Fruit fly (Drosophila melanogaster) whole organism, prepupa: ENCODE data around the gene CG32071.

ENCODE experiments used
- Blimp-1 ChIP-seq: fragments of 200-800 bp; sonication (Bioruptor generic); optimal IDR thresholded peaks from 3 replicates; lab custom pipeline; 2017; ENCODE audit warnings: missing biosample characterization, missing genetic modification characterization, mild to moderate bottlenecking, moderate library complexity, missing genetic modification reagents
- CG10631 ChIP-seq: fragments of 200-800 bp; sonication (Bioruptor generic); optimal IDR thresholded peaks from 2 replicates; lab custom pipeline; 2016; ENCODE audit warnings: missing biosample characterization, missing genetic modification characterization
- CG10669 ChIP-seq: fragments of 200-800 bp; sonication (Bioruptor generic); optimal IDR thresholded peaks from 3 replicates; lab custom pipeline; 2018; ENCODE audit warnings: missing biosample characterization, mild to moderate bottlenecking, missing genetic modification characterization, moderate library complexity
- CG11294 ChIP-seq: fragments of 200-800 bp; sonication (Bioruptor generic); IDR thresholded peaks from 2 replicates; pipeline ENCODE4 v1.3.6; 2022; ENCODE audit warnings: missing biosample characterization, missing genetic modification characterization
- CG11762 ChIP-seq: fragments of 200-800 bp; sonication (Bioruptor generic); optimal IDR thresholded peaks from 3 replicates; lab custom pipeline; 2016; ENCODE audit warnings: missing biosample characterization, missing genetic modification characterization; ENCODE audit not compliant: insufficient read depth
- CG11902 ChIP-seq: fragments of 200-800 bp; sonication (Bioruptor generic); optimal IDR thresholded peaks from 3 replicates; lab custom pipeline; 2016; ENCODE audit warnings: missing biosample characterization, missing genetic modification characterization
- CG1621 ChIP-seq: fragments of 200-800 bp; sonication (Bioruptor generic); optimal IDR thresholded peaks from 3 replicates; lab custom pipeline; 2018; ENCODE audit warnings: missing biosample characterization, mild to moderate bottlenecking, missing genetic modification characterization
- CG16779 ChIP-seq: fragments of 200-800 bp; sonication (Bioruptor generic); optimal IDR thresholded peaks from 3 replicates; lab custom pipeline; 2017; ENCODE audit warnings: missing biosample characterization, mild to moderate bottlenecking, missing genetic modification characterization
- CG3032 ChIP-seq: fragments of 200-800 bp; optimal IDR thresholded peaks from 2 replicates; lab custom pipeline; 2019; ENCODE audit warnings: missing biosample characterization, mild to moderate bottlenecking, missing genetic modification characterization, moderate library complexity
- CG31627 ChIP-seq: fragments of 200-800 bp; sonication (Bioruptor generic); optimal IDR thresholded peaks from 3 replicates; lab custom pipeline; 2016; ENCODE audit warnings: missing biosample characterization, missing genetic modification characterization
- CG32006 ChIP-seq: fragments of 200-800 bp; sonication (Bioruptor generic); optimal IDR thresholded peaks from 3 replicates; lab custom pipeline; 2017; ENCODE audit warnings: missing biosample characterization, mild to moderate bottlenecking, missing genetic modification characterization
- CG34406 ChIP-seq: fragments of 200-800 bp; sonication (Bioruptor generic); optimal IDR thresholded peaks from 3 replicates; lab custom pipeline; 2016; ENCODE audit warnings: missing biosample characterization, missing genetic modification characterization
- CG3919 ChIP-seq: fragments of 200-800 bp; sonication (Bioruptor generic); optimal IDR thresholded peaks from 3 replicates; lab custom pipeline; 2016; ENCODE audit warnings: missing biosample characterization, missing genetic modification characterization
- CG4318 ChIP-seq: fragments of 200-800 bp; sonication (Bioruptor generic); optimal IDR thresholded peaks from 3 replicates; lab custom pipeline; 2017; ENCODE audit warnings: missing biosample characterization, mild to moderate bottlenecking, missing genetic modification characterization
- CG6163 ChIP-seq: fragments of 200-800 bp; sonication (Bioruptor generic); IDR thresholded peaks from 3 replicates; pipeline ENCODE4 v1.3.6; 2022; ENCODE audit warnings: missing biosample characterization, missing genetic modification characterization
- CG6276 ChIP-seq: fragments of 200-800 bp; sonication (Bioruptor generic); optimal IDR thresholded peaks from 2 replicates; lab custom pipeline; 2017; ENCODE audit warnings: missing biosample characterization, mild to moderate bottlenecking, missing genetic modification characterization
- CG6808 ChIP-seq: fragments of 200-800 bp; sonication (Bioruptor generic); optimal IDR thresholded peaks from 3 replicates; lab custom pipeline; 2017; ENCODE audit warnings: missing biosample characterization, missing genetic modification characterization, mild to moderate bottlenecking, moderate library complexity, missing genetic modification reagents
- CG7368 ChIP-seq: fragments of 200-800 bp; sonication (Bioruptor generic); optimal IDR thresholded peaks from 3 replicates; lab custom pipeline; 2016; ENCODE audit warnings: missing biosample characterization, missing genetic modification characterization
- CG8119 ChIP-seq: fragments of 200-800 bp; sonication (Bioruptor generic); IDR thresholded peaks from 3 replicates; pipeline ENCODE4 v1.3.6; 2022; ENCODE audit warnings: missing biosample characterization, missing genetic modification characterization
- CG8632 ChIP-seq: fragments of 200-800 bp; sonication (Bioruptor generic); optimal IDR thresholded peaks from 3 replicates; lab custom pipeline; 2016; ENCODE audit warnings: missing biosample characterization, missing genetic modification characterization
- CG9139 ChIP-seq: fragments of 200-800 bp; sonication (Bioruptor generic); optimal IDR thresholded peaks from 3 replicates; lab custom pipeline; 2017; ENCODE audit warnings: missing biosample characterization, mild to moderate bottlenecking, missing genetic modification characterization
- Eip75B ChIP-seq: fragments of 200-800 bp; sonication (Bioruptor generic); optimal IDR thresholded peaks from 3 replicates; lab custom pipeline; 2016; ENCODE audit warnings: missing biosample characterization, missing genetic modification characterization
- Eip78C ChIP-seq: fragments of 200-800 bp; sonication (Bioruptor generic); peaks from one replicate; lab custom pipeline; 2016; ENCODE audit warnings: missing biosample characterization, missing genetic modification characterization
- Eip93F ChIP-seq: fragments of 200-800 bp; sonication (Bioruptor generic); optimal IDR thresholded peaks from 2 replicates; lab custom pipeline; 2016; ENCODE audit warnings: missing biosample characterization, mild to moderate bottlenecking, missing genetic modification characterization
- Ets96B ChIP-seq: fragments of 200-800 bp; optimal IDR thresholded peaks from 2 replicates; lab custom pipeline; 2019; ENCODE audit warnings: missing biosample characterization, mild to moderate bottlenecking, missing genetic modification characterization, moderate library complexity
- Gug ChIP-seq: fragments of 200-800 bp; sonication (Bioruptor generic); IDR thresholded peaks from 2 replicates; pipeline ENCODE4 v1.3.6; 2022; ENCODE audit warnings: missing biosample characterization, missing genetic modification characterization
- Hr38 ChIP-seq: sonication (Bioruptor generic); optimal IDR thresholded peaks from 2 replicates; lab custom pipeline; 2016; ENCODE audit warnings: missing biosample characterization, missing genetic modification characterization
- Hr39 ChIP-seq: fragments of 200-800 bp; sonication (Bioruptor generic); optimal IDR thresholded peaks from 2 replicates; lab custom pipeline; 2016; ENCODE audit warnings: missing biosample characterization, missing genetic modification characterization
- Lpt ChIP-seq: fragments of 200-800 bp; sonication (Bioruptor generic); optimal IDR thresholded peaks from 3 replicates; lab custom pipeline; 2016; ENCODE audit warnings: missing biosample characterization, missing genetic modification characterization
- OdsH ChIP-seq: fragments of 200-800 bp; sonication (Bioruptor generic); optimal IDR thresholded peaks from 3 replicates; lab custom pipeline; 2016; ENCODE audit warnings: missing biosample characterization, missing genetic modification characterization
- Smox ChIP-seq: fragments of 200-800 bp; sonication (Bioruptor generic); optimal IDR thresholded peaks from 3 replicates; lab custom pipeline; 2016; ENCODE audit warnings: missing biosample characterization, missing genetic modification characterization
- Sox102F ChIP-seq: fragments of 200-800 bp; sonication (Bioruptor generic); optimal IDR thresholded peaks from 2 replicates; lab custom pipeline; 2016; ENCODE audit warnings: missing biosample characterization, mild to moderate bottlenecking, missing genetic modification characterization
- Sox14 ChIP-seq: fragments of 200-800 bp; sonication (Bioruptor generic); optimal IDR thresholded peaks from 3 replicates; lab custom pipeline; 2016; ENCODE audit warnings: missing biosample characterization, missing genetic modification characterization
- achi ChIP-seq: fragments of 200-800 bp; sonication (Bioruptor generic); optimal IDR thresholded peaks from 3 replicates; lab custom pipeline; 2016; ENCODE audit warnings: missing biosample characterization, missing genetic modification characterization
- acj6 ChIP-seq: fragments of 200-800 bp; sonication (Bioruptor generic); optimal IDR thresholded peaks from 3 replicates; lab custom pipeline; 2016; ENCODE audit warnings: missing biosample characterization, missing genetic modification characterization
- cyc ChIP-seq: fragments of 200-800 bp; sonication (Bioruptor generic); optimal IDR thresholded peaks from 3 replicates; lab custom pipeline; 2016; ENCODE audit warnings: missing biosample characterization, missing genetic modification characterization
- dac ChIP-seq: fragments of 200-800 bp; sonication (Bioruptor generic); optimal IDR thresholded peaks from 2 replicates; lab custom pipeline; 2017; ENCODE audit warnings: missing biosample characterization, mild to moderate bottlenecking, missing genetic modification characterization
- dsx ChIP-seq: fragments of 200-800 bp; optimal IDR thresholded peaks from 3 replicates; lab custom pipeline; 2019; ENCODE audit warnings: missing biosample characterization, mild to moderate bottlenecking, missing genetic modification characterization, moderate library complexity; ENCODE audit not compliant: poor library complexity, severe bottlenecking
- eg ChIP-seq: fragments of 200-800 bp; sonication (Bioruptor generic); IDR thresholded peaks from 3 replicates; pipeline ENCODE4 v1.3.6; 2022; ENCODE audit warnings: missing biosample characterization, missing genetic modification characterization
- esn ChIP-seq: fragments of 200-800 bp; sonication (Bioruptor generic); optimal IDR thresholded peaks from 2 replicates; lab custom pipeline; 2016; ENCODE audit warnings: missing biosample characterization, mild to moderate bottlenecking, missing genetic modification characterization, moderate library complexity
- fd59A ChIP-seq: fragments of 200-800 bp; sonication (Bioruptor generic); optimal IDR thresholded peaks from 2 replicates; lab custom pipeline; 2017; ENCODE audit warnings: missing biosample characterization, mild to moderate bottlenecking, missing genetic modification characterization, missing genetic modification reagents
- fd85E ChIP-seq: fragments of 200-800 bp; sonication (Bioruptor generic); optimal IDR thresholded peaks from 3 replicates; lab custom pipeline; 2016; ENCODE audit warnings: missing biosample characterization, missing genetic modification characterization
- fkh ChIP-seq: fragments of 200-800 bp; sonication (Bioruptor generic); optimal IDR thresholded peaks from 3 replicates; lab custom pipeline; 2017; ENCODE audit warnings: missing biosample characterization, mild to moderate bottlenecking, missing genetic modification characterization, moderate library complexity
- net ChIP-seq: fragments of 200-800 bp; sonication (Bioruptor generic); optimal IDR thresholded peaks from 3 replicates; lab custom pipeline; 2016; ENCODE audit warnings: missing biosample characterization, missing genetic modification characterization
- pdm3 ChIP-seq: fragments of 200-800 bp; sonication (Bioruptor generic); optimal IDR thresholded peaks from 3 replicates; lab custom pipeline; 2016; ENCODE audit warnings: missing biosample characterization, missing genetic modification characterization
- salr ChIP-seq, 2 experiments: fragments of 200-800 bp; sonication (Bioruptor generic); optimal IDR thresholded peaks; 3 replicates each; lab custom pipeline; 2016 to 2018; ENCODE audit warnings: missing biosample characterization in 2 of 2, missing genetic modification characterization in 2 of 2, mild to moderate bottlenecking in 1 of 2
- spab ChIP-seq: fragments of 200-800 bp; sonication (Bioruptor generic); optimal IDR thresholded peaks from 2 replicates; lab custom pipeline; 2017; ENCODE audit warnings: missing biosample characterization, mild to moderate bottlenecking, missing genetic modification characterization, missing genetic modification reagents
- ss ChIP-seq, 2 experiments: fragments of 200-800 bp; sonication (Bioruptor generic); optimal IDR thresholded peaks; 2 replicates in 1 of 2; 3 replicates in 1 of 2; lab custom pipeline; 2017 to 2018; ENCODE audit warnings: mild to moderate bottlenecking in 2 of 2, missing biosample characterization in 2 of 2, missing genetic modification characterization in 2 of 2, moderate library complexity in 1 of 2
- svp ChIP-seq: fragments of 200-800 bp; sonication (Bioruptor generic); peaks from one replicate; lab custom pipeline; 2016; ENCODE audit warnings: missing biosample characterization, missing genetic modification characterization
- vri ChIP-seq: fragments of 200-800 bp; sonication (Bioruptor generic); optimal IDR thresholded peaks from 3 replicates; lab custom pipeline; 2016; ENCODE audit warnings: missing biosample characterization, mild to moderate bottlenecking, missing genetic modification characterization

Gene CG32071

dm6 chr3L:11148478-11149251, 45.0 kb upstream of the CG32071 start:
- no peak for TF ChIP-seq vri (GFP tag; lab: Kevin White, UChicago)
- TF ChIP-seq fd59A (GFP tag; lab: Kevin White, UChicago): peak; percentile 69
- TF ChIP-seq CG9139 (GFP tag; lab: Kevin White, UChicago): peak; percentile 62
- TF ChIP-seq Hr38 (GFP tag; lab: Kevin White, UChicago): no peak
- TF ChIP-seq ss (GFP tag; optimal IDR thresholded peaks at IDR 0.05; lab: Kevin White, UChicago): peak; percentile 62 to 73
- no peak for TF ChIP-seq Blimp-1 (GFP tag; lab: Kevin White, UChicago)
- TF ChIP-seq Lpt: peak; percentile 70
- TF ChIP-seq CG10669: peak; percentile 85
- no peak for TF ChIP-seq Eip93F (GFP tag; lab: Kevin White, UChicago)
- no peak for TF ChIP-seq Sox102F (GFP tag; lab: Kevin White, UChicago)
- TF ChIP-seq Hr39 (GFP tag; lab: Kevin White, UChicago): no peak
- TF ChIP-seq fkh (GFP tag; lab: Kevin White, UChicago): no peak
- TF ChIP-seq CG32006: peak; percentile 82
- TF ChIP-seq cyc (GFP tag; lab: Kevin White, UChicago): no peak
- TF ChIP-seq CG6276 (GFP tag; lab: Kevin White, UChicago): peak; percentile 69
- peak; percentile 60 for TF ChIP-seq CG4318 (GFP tag; lab: Kevin White, UChicago)
- TF ChIP-seq esn (GFP tag; lab: Kevin White, UChicago): no peak
- TF ChIP-seq fd85E (GFP tag; lab: Kevin White, UChicago): no peak
- TF ChIP-seq Smox (GFP tag; lab: Kevin White, UChicago): no peak
- TF ChIP-seq salr (GFP tag; optimal IDR thresholded peaks at IDR 0.05; lab: Kevin White, UChicago): peak; percentile 22 to 74
- TF ChIP-seq CG7368 (GFP tag; lab: Kevin White, UChicago): peak; percentile 27
- peak; percentile 57 for TF ChIP-seq pdm3 (GFP tag; lab: Kevin White, UChicago)
- no peak for TF ChIP-seq CG11902
- TF ChIP-seq Eip78C (GFP tag; lab: Kevin White, UChicago): peak; percentile 84
- peak; percentile 81 for TF ChIP-seq CG3032 (tag; lab: Kevin White, UChicago)
- peak; percentile 56 for TF ChIP-seq Sox14
- peak; percentile 60 for TF ChIP-seq acj6 (GFP tag; lab: Kevin White, UChicago)
- peak; percentile 63 for TF ChIP-seq OdsH (GFP tag; lab: Kevin White, UChicago)
- peak; percentile 60 for TF ChIP-seq net (GFP tag; lab: Kevin White, UChicago)
- TF ChIP-seq CG6163 (GFP tag; lab: Robert Waterston, UW): peak; percentile 85
- no peak for TF ChIP-seq CG31627 (GFP tag; lab: Kevin White, UChicago)
- TF ChIP-seq CG10631: peak; percentile 77
- TF ChIP-seq CG8632 (GFP tag; lab: Kevin White, UChicago): peak; percentile 37
- peak; percentile 60 for TF ChIP-seq CG1621 (tag; lab: Kevin White, UChicago)
- TF ChIP-seq Eip75B: peak; percentile 63
- TF ChIP-seq eg (GFP tag; lab: Robert Waterston, UW): peak; percentile 67; the same call in 2 of the 3 replicates
- TF ChIP-seq CG16779 (tag; lab: Kevin White, UChicago): peak; percentile 51
- TF ChIP-seq CG8119 (GFP tag; lab: Robert Waterston, UW): peak; percentile 89
- 0 out of 2 replicates have a peak, but pooled peaks have one; percentile 54 for TF ChIP-seq CG11294 (GFP tag; lab: Robert Waterston, UW)
- peak; percentile 76 for TF ChIP-seq spab (GFP tag; lab: Kevin White, UChicago)
- peak; percentile 41 for TF ChIP-seq CG11762 (GFP tag; lab: Kevin White, UChicago)
- TF ChIP-seq CG6808 (GFP tag; lab: Kevin White, UChicago): peak; percentile 84
- TF ChIP-seq CG3919 (GFP tag; lab: Kevin White, UChicago): peak; percentile 82
- TF ChIP-seq CG34406 (GFP tag; lab: Kevin White, UChicago): peak; percentile 16
- TF ChIP-seq dac (GFP tag; lab: Kevin White, UChicago): no peak
- no peak for TF ChIP-seq svp (GFP tag; lab: Kevin White, UChicago)
- peak; percentile 73 for TF ChIP-seq achi (GFP tag; lab: Kevin White, UChicago)
- TF ChIP-seq Gug (GFP tag; lab: Robert Waterston, UW): no peak; the same call in 1 of the 2 replicates
- TF ChIP-seq Ets96B (tag; lab: Kevin White, UChicago): peak; percentile 88
- TF ChIP-seq dsx (GFP tag; lab: Kevin White, UChicago): peak; percentile 82
